Fruit fly (Drosophila melanogaster): ENCODE measurements around the gene CG2225.

CG2225 gene

DNA sequence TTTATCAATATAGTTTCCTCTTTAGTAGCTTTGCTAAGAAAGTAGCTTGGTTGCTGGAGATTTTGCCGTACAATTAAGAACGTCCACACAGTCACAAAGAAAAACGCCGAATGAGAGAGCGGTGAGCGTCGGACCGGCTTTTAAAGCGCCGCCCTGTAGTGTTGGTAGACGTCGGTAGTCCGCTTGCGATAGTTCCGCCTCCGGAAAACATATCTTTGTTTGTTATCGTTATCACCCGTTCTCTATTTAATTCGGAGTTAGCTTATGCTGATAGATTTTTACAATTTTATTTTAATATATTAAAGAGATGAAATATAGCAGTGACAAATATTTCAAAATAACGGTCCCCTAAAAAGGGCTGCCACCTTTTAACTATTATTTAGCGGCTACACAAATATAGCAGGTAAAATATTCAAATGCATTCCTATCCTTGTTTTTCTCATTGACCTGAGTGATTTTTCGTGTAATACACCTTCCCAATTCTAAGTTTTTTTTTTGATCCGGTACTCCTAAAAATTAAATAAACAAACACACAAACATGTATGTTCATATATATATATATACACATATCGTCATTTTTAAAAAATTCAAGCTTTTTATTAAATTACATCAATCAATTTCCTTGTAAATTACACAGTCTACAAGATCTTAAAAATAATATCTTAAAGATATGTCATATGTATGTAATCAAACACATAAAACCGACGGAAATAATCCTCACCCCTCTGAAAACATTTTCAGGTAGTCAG, 47.3 kb downstream of the CG2225 start, which contains the start of gene Df31 (continued):
- no peak for TF ChIP-seq YL-1 (GFP tag; optimal IDR thresholded peaks at IDR 0.05)
- TF ChIP-seq nerfin-1 (tag; optimal IDR thresholded peaks at IDR 0.05), result no peak
- TF ChIP-seq Chrac-16 (GFP tag; optimal IDR thresholded peaks at IDR 0.05), result peak; percentile 62
- peak; percentile 95 for TF ChIP-seq bbx (GFP tag; IDR thresholded peaks at IDR 0.05; ENCODE audit: partially characterized antibody)
- TF ChIP-seq Gug (GFP tag; IDR thresholded peaks at IDR 0.05), result peak; percentile 69; the same call in 1 of the 4 replicates
- peak; percentile 12 for TF ChIP-seq CG11723 (GFP tag; optimal IDR thresholded peaks at IDR 0.05)
- no peak for TF ChIP-seq ham (GFP tag; IDR thresholded peaks at IDR 0.05)
- TF ChIP-seq CG2129 (GFP tag; IDR thresholded peaks at IDR 0.05; ENCODE audit: partially characterized antibody), result peak; percentile 79
- no peak for TF ChIP-seq fd64A (GFP tag; optimal IDR thresholded peaks at IDR 0.05)
- peak; percentile 88 for TF ChIP-seq Scr (GFP tag; IDR thresholded peaks at IDR 0.05; ENCODE audit: partially characterized antibody)
- no peak for TF ChIP-seq CG3726 (GFP tag; IDR thresholded peaks at IDR 0.05)
- TF ChIP-seq CG15601 (tag; optimal IDR thresholded peaks at IDR 0.05), result peak; percentile 22
- TF ChIP-seq prd (optimal IDR thresholded peaks at IDR 0.05), result no peak
- no peak; the same call in 2 of the 3 replicates for TF ChIP-seq prd (GFP tag; IDR thresholded peaks at IDR 0.05)
- TF ChIP-seq ATbp (GFP tag; optimal IDR thresholded peaks at IDR 0.05), result no peak
- TF ChIP-seq ERR (GFP tag; optimal IDR thresholded peaks at IDR 0.05), result peak; percentile 20
- TF ChIP-seq CG6272 (GFP tag; IDR thresholded peaks at IDR 0.05), result no peak
- no peak for TF ChIP-seq crp (GFP tag; optimal IDR thresholded peaks at IDR 0.05)
- TF ChIP-seq CG9215 (GFP tag; IDR thresholded peaks at IDR 0.05), result no peak
- peak; percentile 1 for TF ChIP-seq Asciz (GFP tag; optimal IDR thresholded peaks at IDR 0.05)
- peak; percentile 32 for TF ChIP-seq repo (GFP tag; optimal IDR thresholded peaks at IDR 0.05)
- TF ChIP-seq Max (GFP tag; optimal IDR thresholded peaks at IDR 0.05), result no peak
- TF ChIP-seq her (GFP tag; optimal IDR thresholded peaks at IDR 0.05), result peak; percentile 61
- TF ChIP-seq mirr (GFP tag; optimal IDR thresholded peaks at IDR 0.05), result no peak
- no peak for TF ChIP-seq CG10274 (GFP tag; optimal IDR thresholded peaks at IDR 0.05)
- TF ChIP-seq CG14965 (GFP tag; optimal IDR thresholded peaks at IDR 0.05; ENCODE audit: borderline replicate concordance), result no peak
- peak; percentile 57 for TF ChIP-seq Xrp1 (GFP tag; IDR thresholded peaks at IDR 0.05)
- no peak; the same call in 1 of the 2 replicates for TF ChIP-seq CG9932 (GFP tag; IDR thresholded peaks at IDR 0.05)
- TF ChIP-seq trh (GFP tag; optimal IDR thresholded peaks at IDR 0.05), result peak; percentile 17
- TF ChIP-seq gcm (GFP tag; optimal IDR thresholded peaks at IDR 0.05), result no peak
- no peak for TF ChIP-seq CG17802 (tag; optimal IDR thresholded peaks at IDR 0.05)
- TF ChIP-seq Sin3A (optimal IDR thresholded peaks at IDR 0.05), result no peak
- TF ChIP-seq bsh (GFP tag; optimal IDR thresholded peaks at IDR 0.05), result peak in 1 of 2 experiments; percentile 46
- no peak for TF ChIP-seq corto (GFP tag; optimal IDR thresholded peaks at IDR 0.05)
- TF ChIP-seq Mad (GFP tag; optimal IDR thresholded peaks at IDR 0.05), result peak; percentile 68
- TF ChIP-seq chn (GFP tag; optimal IDR thresholded peaks at IDR 0.05), result peak; percentile 46
- TF ChIP-seq CG17912 (GFP tag; optimal IDR thresholded peaks at IDR 0.05), result peak; percentile 6
- peak; percentile 49 for TF ChIP-seq CoRest (tag; optimal IDR thresholded peaks at IDR 0.05)
- TF ChIP-seq Hr39 (optimal IDR thresholded peaks at IDR 0.05), result no peak
- no peak for TF ChIP-seq CG6813 (GFP tag; optimal IDR thresholded peaks at IDR 0.05)
- TF ChIP-seq Ets97D (GFP tag; optimal IDR thresholded peaks at IDR 0.05), result peak; percentile 74
- no peak for TF ChIP-seq jigr1 (GFP tag; IDR thresholded peaks at IDR 0.05)
- TF ChIP-seq sug (tag; optimal IDR thresholded peaks at IDR 0.05), result peak; percentile 31
- TF ChIP-seq D19B (GFP tag; optimal IDR thresholded peaks at IDR 0.05), result peak; percentile 33
- no peak for TF ChIP-seq gt (GFP tag; IDR thresholded peaks at IDR 0.05)
- no peak for TF ChIP-seq fd96Cb (tag; optimal IDR thresholded peaks at IDR 0.05)
- TF ChIP-seq Nf-YA (GFP tag; IDR thresholded peaks at IDR 0.05), result no peak
- TF ChIP-seq CG4424 (GFP tag; optimal IDR thresholded peaks at IDR 0.05), result peak; percentile 63
- TF ChIP-seq CG31365 (tag; optimal IDR thresholded peaks at IDR 0.05), result no peak
- TF ChIP-seq unpg (GFP tag; optimal IDR thresholded peaks at IDR 0.05), result peak; percentile 49

All from whole organism, embryonic.